Fruit fly (Drosophila melanogaster) whole organism, embryonic: ENCODE measurements around the gene Rtca.
A peak's percentile ranks its signal among the peaks of the same experiment; 100 is the strongest.

Source experiments
- Adf1 ChIP-seq: fragments of 200-800 bp; sonication (Bioruptor generic); IDR thresholded peaks from 2 replicates; pipeline ENCODE4 v1.3.6; 2022; ENCODE audit warnings: missing biosample characterization, missing genetic modification characterization
- CG10147 ChIP-seq: fragments of 200-800 bp; sonication (Bioruptor generic); optimal IDR thresholded peaks from 2 replicates; lab custom pipeline; 2019; ENCODE audit warnings: missing biosample characterization, mild to moderate bottlenecking, missing genetic modification characterization, moderate library complexity
- CG10209 ChIP-seq: fragments of 200-800 bp; sonication (Bioruptor generic); optimal IDR thresholded peaks from 3 replicates; lab custom pipeline; 2017; ENCODE audit warnings: missing biosample characterization, mild to moderate bottlenecking, missing genetic modification characterization, missing genetic modification reagents
- CG10565 ChIP-seq: fragments of 200-800 bp; sonication (Bioruptor generic); optimal IDR thresholded peaks from 3 replicates; lab custom pipeline; 2016; ENCODE audit warnings: missing biosample characterization, mild to moderate bottlenecking, missing genetic modification characterization
- CG10654 ChIP-seq: fragments of 200-800 bp; sonication (Bioruptor generic); optimal IDR thresholded peaks from 2 replicates; lab custom pipeline; 2016; ENCODE audit warnings: missing biosample characterization, missing genetic modification characterization
- CG12769 ChIP-seq: fragments of 200-800 bp; sonication (Bioruptor generic); optimal IDR thresholded peaks from 2 replicates; lab custom pipeline; 2019; ENCODE audit warnings: missing biosample characterization, mild to moderate bottlenecking, missing genetic modification characterization, moderate library complexity
- CG13287 ChIP-seq: fragments of 200-800 bp; sonication (Bioruptor generic); IDR thresholded peaks from 2 replicates; pipeline ENCODE4 v1.3.6; 2022; ENCODE audit warnings: missing biosample characterization, missing genetic modification characterization; ENCODE audit not compliant: partially characterized antibody
- CG13424 ChIP-seq: fragments of 200-800 bp; sonication (Bioruptor generic); optimal IDR thresholded peaks from 2 replicates; lab custom pipeline; 2019; ENCODE audit warnings: missing biosample characterization, mild to moderate bottlenecking, missing genetic modification characterization, moderate library complexity
- CG15601 ChIP-seq: fragments of 200-800 bp; sonication (Bioruptor generic); optimal IDR thresholded peaks from 3 replicates; lab custom pipeline; 2019; ENCODE audit warnings: missing biosample characterization, mild to moderate bottlenecking, missing genetic modification characterization, moderate library complexity
- CG17328 ChIP-seq: fragments of 200-800 bp; sonication (Bioruptor generic); IDR thresholded peaks from 2 replicates; pipeline ENCODE4 v1.3.6; 2022; ENCODE audit warnings: missing biosample characterization, missing genetic modification characterization
- CG18476 ChIP-seq: fragments of 200-800 bp; sonication (Bioruptor generic); optimal IDR thresholded peaks from 2 replicates; lab custom pipeline; 2016; ENCODE audit warnings: missing biosample characterization, mild to moderate bottlenecking, missing genetic modification characterization
- CG30020 ChIP-seq: fragments of 200-800 bp; optimal IDR thresholded peaks from 2 replicates; lab custom pipeline; 2019; ENCODE audit warnings: missing biosample characterization, mild to moderate bottlenecking, missing genetic modification characterization, moderate library complexity
- CG3407 ChIP-seq: fragments of 200-800 bp; sonication (Bioruptor generic); optimal IDR thresholded peaks from 2 replicates; lab custom pipeline; 2018; ENCODE audit warnings: missing biosample characterization, mild to moderate bottlenecking, missing genetic modification characterization
- CG34224 ChIP-seq: fragments of 200-800 bp; sonication (Bioruptor generic); IDR thresholded peaks from 3 replicates; pipeline ENCODE4 v1.3.6; 2022; ENCODE audit warnings: missing biosample characterization, missing genetic modification characterization; ENCODE audit not compliant: partially characterized antibody
- CG34422 ChIP-seq: fragments of 200-800 bp; sonication (Bioruptor generic); IDR thresholded peaks from 3 replicates; pipeline ENCODE4 v1.3.6; 2022; ENCODE audit warnings: missing biosample characterization, missing genetic modification characterization
- CG7357 ChIP-seq: fragments of 200-800 bp; sonication (Bioruptor generic); IDR thresholded peaks from 3 replicates; pipeline ENCODE4 v1.3.6; 2022; ENCODE audit warnings: missing biosample characterization, missing genetic modification characterization
- CG8089 ChIP-seq: fragments of 200-800 bp; sonication (Bioruptor generic); optimal IDR thresholded peaks from 3 replicates; lab custom pipeline; 2016; ENCODE audit warnings: missing biosample characterization, missing genetic modification characterization
- CG8281 ChIP-seq: fragments of 200-800 bp; sonication (Bioruptor generic); optimal IDR thresholded peaks from 2 replicates; lab custom pipeline; 2018; ENCODE audit warnings: missing biosample characterization, mild to moderate bottlenecking, missing genetic modification characterization, moderate library complexity
- Dp ChIP-seq: fragments of 200-800 bp; sonication (Bioruptor generic); optimal IDR thresholded peaks from 2 replicates; lab custom pipeline; 2018; ENCODE audit warnings: missing biosample characterization, mild to moderate bottlenecking, missing genetic modification characterization, moderate library complexity
- ERR ChIP-seq: fragments of 200-800 bp; sonication (Bioruptor generic); optimal IDR thresholded peaks from 2 replicates; lab custom pipeline; 2016; ENCODE audit warnings: missing biosample characterization, missing genetic modification characterization
- Fer1 ChIP-seq: fragments of 200-800 bp; sonication (Bioruptor generic); optimal IDR thresholded peaks from 2 replicates; lab custom pipeline; 2017; ENCODE audit warnings: missing biosample characterization, mild to moderate bottlenecking, missing genetic modification characterization
- H15 ChIP-seq: fragments of 200-800 bp; sonication (Bioruptor generic); IDR thresholded peaks from 3 replicates; pipeline ENCODE4 v1.3.6; 2022; ENCODE audit warnings: missing biosample characterization, missing genetic modification characterization
- HmgZ ChIP-seq: fragments of 200-800 bp; sonication (Bioruptor generic); optimal IDR thresholded peaks from 2 replicates; lab custom pipeline; 2018; ENCODE audit warnings: missing biosample characterization, mild to moderate bottlenecking, missing genetic modification characterization
- NC2β ChIP-seq: fragments of 200-800 bp; sonication (Bioruptor generic); optimal IDR thresholded peaks from 2 replicates; lab custom pipeline; 2016; ENCODE audit warnings: missing biosample characterization, missing genetic modification characterization
- NfI ChIP-seq: fragments of 200-800 bp; sonication (Bioruptor generic); optimal IDR thresholded peaks from 3 replicates; lab custom pipeline; 2018; ENCODE audit warnings: missing biosample characterization, mild to moderate bottlenecking, missing genetic modification characterization, moderate library complexity
- PHDP ChIP-seq: fragments of 200-800 bp; sonication (Bioruptor generic); optimal IDR thresholded peaks from 3 replicates; lab custom pipeline; 2018; ENCODE audit warnings: missing biosample characterization, mild to moderate bottlenecking, missing genetic modification characterization, moderate library complexity
- Ptx1 ChIP-seq: fragments of 200-800 bp; sonication (Bioruptor generic); IDR thresholded peaks from 2 replicates; pipeline ENCODE4 v1.3.6; 2022; ENCODE audit warnings: missing biosample characterization, missing genetic modification characterization
- Side ChIP-seq: fragments of 200-800 bp; sonication (Bioruptor generic); optimal IDR thresholded peaks from 2 replicates; lab custom pipeline; 2016; ENCODE audit warnings: missing biosample characterization, missing genetic modification characterization
- ato ChIP-seq: fragments of 200-800 bp; sonication (Bioruptor generic); IDR thresholded peaks from 2 replicates; pipeline ENCODE4 v1.3.6; 2022; ENCODE audit warnings: missing biosample characterization, missing genetic modification characterization; ENCODE audit not compliant: partially characterized antibody
- btn ChIP-seq: fragments of 200-800 bp; sonication (Bioruptor generic); optimal IDR thresholded peaks from 2 replicates; lab custom pipeline; 2016; ENCODE audit warnings: missing biosample characterization, missing genetic modification characterization
- cato ChIP-seq: fragments of 200-800 bp; sonication (Bioruptor generic); optimal IDR thresholded peaks from 2 replicates; lab custom pipeline; 2016; ENCODE audit warnings: missing biosample characterization, missing genetic modification characterization, borderline replicate concordance
- dmrt99B ChIP-seq: fragments of 200-800 bp; sonication (Bioruptor generic); optimal IDR thresholded peaks from 2 replicates; lab custom pipeline; 2018; ENCODE audit warnings: missing biosample characterization, mild to moderate bottlenecking, missing genetic modification characterization, moderate library complexity
- exex ChIP-seq: fragments of 200-800 bp; sonication (Bioruptor generic); optimal IDR thresholded peaks from 4 replicates; lab custom pipeline; 2018; ENCODE audit warnings: missing biosample characterization, mild to moderate bottlenecking, missing genetic modification characterization, moderate library complexity
- gce ChIP-seq: fragments of 200-800 bp; sonication (Bioruptor generic); IDR thresholded peaks from 3 replicates; pipeline ENCODE4 v1.3.6; 2022; ENCODE audit warnings: missing biosample characterization, missing genetic modification characterization
- gro ChIP-seq: fragments of 200-800 bp; sonication (Bioruptor generic); optimal IDR thresholded peaks from 2 replicates; lab custom pipeline; 2016; ENCODE audit warnings: missing biosample characterization, missing genetic modification characterization
- gt ChIP-seq: fragments of 200-800 bp; sonication (Bioruptor generic); IDR thresholded peaks from 2 replicates; pipeline ENCODE4 v1.3.6; 2022; ENCODE audit warnings: missing biosample characterization, missing genetic modification characterization
- hb ChIP-seq: fragments of 200-800 bp; sonication (Bioruptor generic); IDR thresholded peaks from 3 replicates; pipeline ENCODE4 v1.3.6; 2022; ENCODE audit warnings: missing biosample characterization, missing genetic modification characterization; ENCODE audit not compliant: partially characterized antibody
- hkb ChIP-seq, 2 experiments: fragments of 200-800 bp in 1 of 2; fragments of >200 bp in 1 of 2; sonication (Bioruptor generic) in 1 of 2; IDR thresholded peaks in 1 of 2; optimal IDR thresholded peaks in 1 of 2; 2 replicates each; pipeline versions ENCODE4 v1.3.6 to Lab custom; 2017 to 2022; ENCODE audit warnings: missing biosample characterization in 1 of 2, missing genetic modification characterization in 1 of 2
- jigr1 ChIP-seq: fragments of 200-800 bp; sonication (Bioruptor generic); IDR thresholded peaks from 3 replicates; pipeline ENCODE4 v1.3.6; 2022; ENCODE audit warnings: missing biosample characterization, missing genetic modification characterization
- kah ChIP-seq: fragments of 200-800 bp; sonication (Bioruptor generic); optimal IDR thresholded peaks from 2 replicates; lab custom pipeline; 2018; ENCODE audit warnings: missing biosample characterization, mild to moderate bottlenecking, missing genetic modification characterization
- nerfin-1 ChIP-seq: fragments of 200-800 bp; sonication (Bioruptor generic); optimal IDR thresholded peaks from 3 replicates; lab custom pipeline; 2019; ENCODE audit warnings: missing biosample characterization, mild to moderate bottlenecking, missing genetic modification characterization, moderate library complexity
- nom ChIP-seq: fragments of 200-800 bp; sonication (Bioruptor generic); optimal IDR thresholded peaks from 2 replicates; lab custom pipeline; 2017; ENCODE audit warnings: missing biosample characterization, missing genetic modification characterization, mild to moderate bottlenecking, moderate library complexity, missing genetic modification reagents
- odd ChIP-seq: fragments of 200-800 bp; sonication (Bioruptor generic); optimal IDR thresholded peaks from 2 replicates; lab custom pipeline; 2017; ENCODE audit warnings: missing biosample characterization, mild to moderate bottlenecking, missing genetic modification characterization
- prd ChIP-seq, 3 experiments: fragments of >200 bp in 2 of 3; fragments of 200-800 bp in 1 of 3; sonication (Bioruptor generic) in 1 of 3; optimal IDR thresholded peaks in 2 of 3; IDR thresholded peaks in 1 of 3; 2 replicates in 2 of 3; 3 replicates in 1 of 3; pipeline versions ENCODE4 v1.3.6 to Lab custom; 2017 to 2022; ENCODE audit warnings: missing biosample characterization in 1 of 3, missing genetic modification characterization in 1 of 3
- seq ChIP-seq: fragments of 200-800 bp; sonication (Bioruptor generic); IDR thresholded peaks from 2 replicates; pipeline ENCODE4 v1.3.6; 2022; ENCODE audit warnings: missing biosample characterization, missing genetic modification characterization
- shn ChIP-seq: fragments of 200-800 bp; sonication (Bioruptor generic); optimal IDR thresholded peaks from 3 replicates; lab custom pipeline; 2016; ENCODE audit warnings: missing biosample characterization, missing genetic modification characterization
- slou ChIP-seq: fragments of 200-800 bp; sonication (Bioruptor generic); optimal IDR thresholded peaks from 3 replicates; lab custom pipeline; 2016; ENCODE audit warnings: missing biosample characterization, missing genetic modification characterization
- stc ChIP-seq: fragments of 200-800 bp; sonication (Bioruptor generic); IDR thresholded peaks from 2 replicates; pipeline ENCODE4 v1.3.6; 2022; ENCODE audit warnings: missing biosample characterization, missing genetic modification characterization
- sug ChIP-seq: fragments of 200-800 bp; optimal IDR thresholded peaks from 2 replicates; lab custom pipeline; 2019; ENCODE audit warnings: missing biosample characterization, mild to moderate bottlenecking, missing genetic modification characterization, moderate library complexity

Rtca gene

DNA sequence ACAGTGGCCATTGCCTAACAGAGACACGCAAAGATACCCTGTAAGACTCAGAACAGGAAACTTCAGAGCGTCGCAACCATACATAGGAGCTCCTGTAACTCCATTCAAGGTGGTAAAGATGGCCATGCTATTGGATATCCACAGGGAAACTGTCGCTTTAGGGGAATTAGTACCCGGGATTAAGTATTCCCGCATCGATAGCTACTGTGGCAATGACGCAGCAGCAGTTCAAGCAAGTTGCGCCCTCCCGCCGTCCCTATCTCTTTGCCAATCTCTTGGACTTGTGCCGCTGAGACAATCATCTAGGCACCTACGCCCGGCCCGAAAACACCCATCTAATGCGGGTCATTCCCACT, 1.5 kb upstream of the Rtca start (continued):
- TF ChIP-seq CG10209 (GFP tag; lab: Kevin White, UChicago) = peak; percentile 43
- TF ChIP-seq CG12769 = peak; percentile 86
- peak; percentile 47; the same call in 1 of the 2 replicates for TF ChIP-seq stc (GFP tag; lab: Robert Waterston, UW)
- no peak for TF ChIP-seq CG10565
- TF ChIP-seq hb = no peak
- no peak for TF ChIP-seq slou (GFP tag; lab: Kevin White, UChicago)
- TF ChIP-seq shn = peak; percentile 55
- TF ChIP-seq ato (GFP tag; lab: Robert Waterston, UW) = no peak
- TF ChIP-seq prd (optimal IDR thresholded peaks at IDR 0.05; lab: Kevin White, UChicago) = no peak
- peak; percentile 72 for TF ChIP-seq prd (GFP tag; IDR thresholded peaks at IDR 0.05; lab: Robert Waterston, UW)
- TF ChIP-seq CG13287 (GFP tag; lab: Robert Waterston, UW) = 0 out of 2 replicates have a peak, but pooled peaks have one; percentile 3
- no peak for TF ChIP-seq gt (GFP tag; lab: Robert Waterston, UW)
- TF ChIP-seq CG7357 (GFP tag; lab: Robert Waterston, UW) = peak; percentile 63; the same call in 2 of the 3 replicates
- peak; percentile 66 for TF ChIP-seq sug
- peak; percentile 82 for TF ChIP-seq Fer1 (GFP tag; lab: Kevin White, UChicago)
- TF ChIP-seq gce (GFP tag; lab: Robert Waterston, UW) = peak; percentile 57; the same call in 2 of the 3 replicates
- no peak for TF ChIP-seq CG18476 (GFP tag; lab: Kevin White, UChicago)
- TF ChIP-seq ERR = peak; percentile 9
- peak; percentile 76 for TF ChIP-seq Side (GFP tag; lab: Kevin White, UChicago)
- peak; percentile 11 for TF ChIP-seq nom
- no peak; the same call in 2 of the 3 replicates for TF ChIP-seq H15 (GFP tag; lab: Robert Waterston, UW)
- no peak for TF ChIP-seq cato (GFP tag; lab: Kevin White, UChicago)
- no peak for TF ChIP-seq hkb (optimal IDR thresholded peaks at IDR 0.05; lab: Kevin White, UChicago)
- TF ChIP-seq hkb (GFP tag; IDR thresholded peaks at IDR 0.05; lab: Robert Waterston, UW) = peak; percentile 72
- TF ChIP-seq CG8089 (GFP tag; lab: Kevin White, UChicago) = peak; percentile 25
- TF ChIP-seq odd (GFP tag; lab: Kevin White, UChicago) = no peak
- TF ChIP-seq NfI = peak; percentile 52
- no peak for TF ChIP-seq Dp (GFP tag; lab: Kevin White, UChicago)
- no peak for TF ChIP-seq exex (tag; lab: Kevin White, UChicago)
- peak; percentile 66 for TF ChIP-seq seq (GFP tag; lab: Robert Waterston, UW)
- no peak for TF ChIP-seq Adf1 (GFP tag; lab: Robert Waterston, UW)
- TF ChIP-seq CG10147 (GFP tag; lab: Kevin White, UChicago) = peak; percentile 11
- peak; percentile 27 for TF ChIP-seq NC2β (GFP tag; lab: Kevin White, UChicago)
- no peak for TF ChIP-seq CG34224 (GFP tag; lab: Robert Waterston, UW)
- TF ChIP-seq PHDP (tag; lab: Kevin White, UChicago) = peak; percentile 55
- peak; percentile 69 for TF ChIP-seq dmrt99B (tag; lab: Kevin White, UChicago)
- peak; percentile 12 for TF ChIP-seq CG10654 (GFP tag; lab: Kevin White, UChicago)
- no peak for TF ChIP-seq CG30020 (tag; lab: Kevin White, UChicago)
- no peak for TF ChIP-seq gro (GFP tag; lab: Kevin White, UChicago)
- TF ChIP-seq Ptx1 (GFP tag; lab: Robert Waterston, UW) = peak; percentile 85
- peak; percentile 66; the same call in 2 of the 3 replicates for TF ChIP-seq CG34422 (GFP tag; lab: Robert Waterston, UW)
- TF ChIP-seq CG8281 = peak; percentile 13
- no peak for TF ChIP-seq CG15601 (tag; lab: Kevin White, UChicago)
- no peak for TF ChIP-seq kah
- TF ChIP-seq CG13424 = peak; percentile 77
- TF ChIP-seq CG17328 = peak; percentile 55; the same call in 1 of the 2 replicates
- TF ChIP-seq CG3407 (GFP tag; lab: Kevin White, UChicago) = no peak
- peak; percentile 11; the same call in 1 of the 3 replicates for TF ChIP-seq jigr1 (GFP tag; lab: Robert Waterston, UW)
- TF ChIP-seq nerfin-1 (tag; lab: Kevin White, UChicago) = peak; percentile 18
- peak; percentile 53 for TF ChIP-seq HmgZ
- peak; percentile 15 for TF ChIP-seq btn (GFP tag; lab: Kevin White, UChicago)
